Worm (Caenorhabditis elegans) whole organism, L3 larva: ENCODE results near the gene T10B9.9.
A peak's percentile ranks its signal among the peaks of the same experiment; 100 is the strongest.

Experiments
- R02D3.7 ChIP-seq: fragments of 150-350 bp; optimal IDR thresholded peaks from 2 replicates; lab custom pipeline; 2014; ENCODE audit warnings: missing biosample characterization, missing genetic modification characterization
- ZK546.5 ChIP-seq: sonication (generic microtip); optimal IDR thresholded peaks from 2 replicates; lab custom pipeline; 2017; ENCODE audit warnings: missing biosample characterization, missing genetic modification characterization
- aly-2 ChIP-seq: fragments of 150-350 bp; optimal IDR thresholded peaks from 2 replicates; lab custom pipeline; 2014; ENCODE audit warnings: missing biosample characterization, missing genetic modification characterization
- ama-1 ChIP-seq: fragments of 150-350 bp; optimal IDR thresholded peaks from 2 replicates; lab custom pipeline; 2018
- ceh-16 ChIP-seq: sonication (generic microtip); optimal IDR thresholded peaks from 2 replicates; lab custom pipeline; 2017; ENCODE audit warnings: missing biosample characterization, missing genetic modification characterization
- ceh-28 ChIP-seq: fragments of 150-350 bp; optimal IDR thresholded peaks from 2 replicates; lab custom pipeline; 2014; ENCODE audit warnings: missing biosample characterization, missing genetic modification reagents, missing genetic modification characterization
- ceh-82 ChIP-seq: fragments of 150-350 bp; optimal IDR thresholded peaks from 2 replicates; lab custom pipeline; 2014; ENCODE audit warnings: missing biosample characterization, missing genetic modification characterization
- ceh-9 ChIP-seq: sonication (generic microtip); optimal IDR thresholded peaks from 2 replicates; lab custom pipeline; 2018; ENCODE audit warnings: missing biosample characterization, missing genetic modification characterization
- daf-12 ChIP-seq: fragments of 150-350 bp; optimal IDR thresholded peaks from 2 replicates; lab custom pipeline; 2014; ENCODE audit warnings: missing biosample characterization, missing genetic modification reagents, missing genetic modification characterization
- egl-27 ChIP-seq: sonication (generic microtip); optimal IDR thresholded peaks from 4 replicates; lab custom pipeline; 2017; ENCODE audit warnings: missing biosample characterization, missing genetic modification reagents, missing genetic modification characterization
- egl-5 ChIP-seq: fragments of 150-350 bp; optimal IDR thresholded peaks from 2 replicates; lab custom pipeline; 2017; ENCODE audit warnings: missing biosample characterization, missing genetic modification reagents, missing genetic modification characterization, inconsistent platforms
- elt-1 ChIP-seq: fragments of 150-350 bp; optimal IDR thresholded peaks from 2 replicates; lab custom pipeline; 2014; ENCODE audit warnings: missing biosample characterization, missing genetic modification characterization
- elt-2 ChIP-seq: sonication (generic microtip); optimal IDR thresholded peaks from 2 replicates; lab custom pipeline; 2016; ENCODE audit warnings: missing genetic modification reagents, mild to moderate bottlenecking, missing genetic modification characterization, missing compliant biosample characterization
- elt-3 ChIP-seq, 3 experiments: fragments of 150-350 bp in 1 of 3; sonication (generic microtip) in 2 of 3; optimal IDR thresholded peaks; 2 replicates in 2 of 3; 4 replicates in 1 of 3; lab custom pipeline; 2014 to 2017; ENCODE audit warnings: missing biosample characterization in 3 of 3, missing genetic modification characterization in 3 of 3
- eor-1 ChIP-seq, 2 experiments: fragments of 150-350 bp; optimal IDR thresholded peaks; 2 replicates each; lab custom pipeline; 2014 to 2018; ENCODE audit warnings: missing biosample characterization in 2 of 2, missing genetic modification characterization in 2 of 2
- fkh-10 ChIP-seq: sonication (generic microtip); optimal IDR thresholded peaks from 2 replicates; lab custom pipeline; 2017; ENCODE audit warnings: missing biosample characterization, missing genetic modification reagents, missing genetic modification characterization
- fkh-2 ChIP-seq: fragments of 150-350 bp; optimal IDR thresholded peaks from 2 replicates; lab custom pipeline; 2014; ENCODE audit warnings: missing biosample characterization, missing genetic modification reagents, missing genetic modification characterization
- fos-1 ChIP-seq: fragments of 150-350 bp; optimal IDR thresholded peaks from 2 replicates; lab custom pipeline; 2014; ENCODE audit warnings: missing biosample characterization, missing genetic modification characterization
- jun-1 ChIP-seq: fragments of 150-350 bp; optimal IDR thresholded peaks from 2 replicates; lab custom pipeline; 2014; ENCODE audit warnings: missing biosample characterization, missing genetic modification reagents, missing genetic modification characterization
- lin-15B ChIP-seq: fragments of 150-350 bp; optimal IDR thresholded peaks from 2 replicates; lab custom pipeline; 2014; ENCODE audit warnings: missing biosample characterization, missing genetic modification characterization
- lin-39 ChIP-seq: fragments of 150-350 bp; optimal IDR thresholded peaks from 2 replicates; lab custom pipeline; 2018; ENCODE audit warnings: missing biosample characterization, missing genetic modification reagents, missing genetic modification characterization
- lsy-12 ChIP-seq: sonication (generic microtip); optimal IDR thresholded peaks from 2 replicates; lab custom pipeline; 2016; ENCODE audit warnings: mild to moderate bottlenecking, missing genetic modification characterization, missing compliant biosample characterization
- mdl-1 ChIP-seq: fragments of 150-350 bp; optimal IDR thresholded peaks from 2 replicates; lab custom pipeline; 2014; ENCODE audit warnings: missing biosample characterization, missing genetic modification characterization
- mml-1 ChIP-seq: fragments of 150-350 bp; sonication (generic microtip); optimal IDR thresholded peaks from 3 replicates; lab custom pipeline; 2014; ENCODE audit warnings: missing biosample characterization, missing genetic modification characterization
- nfya-1 ChIP-seq: sonication (generic microtip); optimal IDR thresholded peaks from 2 replicates; lab custom pipeline; 2017; ENCODE audit warnings: missing genetic modification characterization, mild to moderate bottlenecking, missing compliant biosample characterization, antibody characterized with exemption, moderate library complexity; ENCODE audit not compliant: insufficient read depth
- nhr-11 ChIP-seq: fragments of 150-350 bp; optimal IDR thresholded peaks from 2 replicates; lab custom pipeline; 2014; ENCODE audit warnings: missing biosample characterization, missing genetic modification characterization
- nhr-12 ChIP-seq: fragments of 150-350 bp; optimal IDR thresholded peaks from 2 replicates; lab custom pipeline; 2014; ENCODE audit warnings: missing biosample characterization, missing genetic modification characterization
- nhr-23 ChIP-seq: fragments of 150-350 bp; optimal IDR thresholded peaks from 2 replicates; lab custom pipeline; 2014; ENCODE audit warnings: missing biosample characterization, missing genetic modification reagents, missing genetic modification characterization
- nhr-237 ChIP-seq: fragments of 150-350 bp; optimal IDR thresholded peaks from 2 replicates; lab custom pipeline; 2014; ENCODE audit warnings: missing biosample characterization, missing genetic modification characterization
- nhr-25 ChIP-seq: sonication (generic microtip); optimal IDR thresholded peaks from 2 replicates; lab custom pipeline; 2017; ENCODE audit warnings: missing biosample characterization, missing genetic modification characterization
- nhr-28 ChIP-seq: fragments of 150-350 bp; optimal IDR thresholded peaks from 2 replicates; lab custom pipeline; 2014; ENCODE audit warnings: missing biosample characterization, missing genetic modification characterization
- nhr-43 ChIP-seq: sonication (generic microtip); optimal IDR thresholded peaks from 2 replicates; lab custom pipeline; 2016; ENCODE audit warnings: mild to moderate bottlenecking, missing genetic modification characterization, missing compliant biosample characterization; ENCODE audit not compliant: poor library complexity, severe bottlenecking
- nhr-67 ChIP-seq: fragments of 150-350 bp; optimal IDR thresholded peaks from 2 replicates; lab custom pipeline; 2014; ENCODE audit warnings: missing biosample characterization, missing genetic modification characterization
- nhr-76 ChIP-seq: fragments of 150-350 bp; sonication (generic microtip); optimal IDR thresholded peaks from 5 replicates; lab custom pipeline; 2014; ENCODE audit warnings: missing biosample characterization, missing genetic modification characterization
- nhr-77 ChIP-seq: fragments of 150-350 bp; optimal IDR thresholded peaks from 2 replicates; lab custom pipeline; 2014; ENCODE audit warnings: missing biosample characterization, missing genetic modification characterization
- pha-4 ChIP-seq: fragments of 150-350 bp; optimal IDR thresholded peaks from 2 replicates; lab custom pipeline; 2014; ENCODE audit warnings: missing biosample characterization, missing genetic modification reagents, missing genetic modification characterization
- pqm-1 ChIP-seq: fragments of 150-350 bp; optimal IDR thresholded peaks from 2 replicates; lab custom pipeline; 2017; ENCODE audit warnings: missing biosample characterization, missing genetic modification characterization, inconsistent platforms
- sea-2 ChIP-seq: fragments of 150-350 bp; sonication (generic microtip); optimal IDR thresholded peaks from 4 replicates; lab custom pipeline; 2014; ENCODE audit warnings: missing biosample characterization, missing genetic modification reagents, missing genetic modification characterization
- skn-1 ChIP-seq: fragments of 150-350 bp; optimal IDR thresholded peaks from 2 replicates; lab custom pipeline; 2014; ENCODE audit warnings: missing biosample characterization, missing genetic modification characterization
- snpc-4 ChIP-seq: fragments of 150-350 bp; optimal IDR thresholded peaks from 2 replicates; lab custom pipeline; 2014; ENCODE audit warnings: missing biosample characterization, missing genetic modification characterization
- unc-39 ChIP-seq: sonication (generic microtip); optimal IDR thresholded peaks from 4 replicates; lab custom pipeline; 2017; ENCODE audit warnings: missing biosample characterization, missing genetic modification characterization
- unc-62 ChIP-seq: fragments of 150-350 bp; sonication (generic microtip); optimal IDR thresholded peaks from 4 replicates; lab custom pipeline; 2014; ENCODE audit warnings: missing biosample characterization, missing genetic modification reagents, missing genetic modification characterization
- zag-1 ChIP-seq: fragments of 150-350 bp; optimal IDR thresholded peaks from 2 replicates; lab custom pipeline; 2014; ENCODE audit warnings: missing biosample characterization, missing genetic modification characterization
- ztf-11 ChIP-seq: fragments of 150-350 bp; optimal IDR thresholded peaks from 2 replicates; lab custom pipeline; 2014; ENCODE audit warnings: missing biosample characterization, missing genetic modification characterization
- ztf-4 ChIP-seq: fragments of 150-350 bp; optimal IDR thresholded peaks from 2 replicates; lab custom pipeline; 2014; ENCODE audit warnings: missing biosample characterization, missing genetic modification characterization

T10B9.9 gene

DNA sequence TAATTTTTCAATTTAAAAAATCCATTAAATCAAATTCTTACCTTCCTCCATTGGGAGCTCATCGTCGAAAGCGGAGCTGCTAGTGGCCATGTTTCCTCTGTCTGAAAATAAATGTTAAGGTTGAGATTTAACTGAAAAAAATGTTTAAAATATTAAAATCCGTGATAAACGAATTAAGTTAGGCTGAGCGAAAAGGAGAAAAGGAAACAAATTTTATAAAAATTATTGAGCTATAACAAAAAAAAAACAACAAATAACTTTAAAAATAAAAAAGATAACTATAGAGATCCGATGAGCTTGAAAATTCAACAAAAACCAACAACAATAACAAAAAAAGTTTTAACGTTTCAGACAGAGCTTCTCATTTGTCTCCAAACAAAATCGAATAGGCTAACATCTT is 32.9 kb downstream of the T10B9.9 start, which contains the start of gene pno-1:
Gene pno-1, minus strand, starts transcription at position 101 of the 400 bp plus-strand sequence.
- TF ChIP-seq egl-27 (tag; lab: Kevin White, UChicago) (no peak), skn-1 (tag; lab: Kevin White, UChicago) (no peak), nhr-28 (no peak), nhr-25 (no peak), unc-62 (no peak), nhr-43 (no peak), nhr-12 (tag; lab: Kevin White, UChicago) (no peak), nhr-237 (tag; lab: Kevin White, UChicago) (no peak), egl-5 (no peak), nhr-23 (tag; lab: Kevin White, UChicago) (no peak), daf-12 (tag; lab: Kevin White, UChicago) (no peak), mdl-1 (tag; lab: Kevin White, UChicago) (no peak), mml-1 (tag; lab: Kevin White, UChicago) (no peak), zag-1 (tag; lab: Kevin White, UChicago) (no peak), ama-1 (lab: Kevin White, UChicago) (no peak), ceh-82 (tag; lab: Kevin White, UChicago) (no peak), snpc-4 (tag; lab: Kevin White, UChicago) (no peak), ceh-9 (tag; lab: Kevin White, UChicago) (no peak)

DNA sequence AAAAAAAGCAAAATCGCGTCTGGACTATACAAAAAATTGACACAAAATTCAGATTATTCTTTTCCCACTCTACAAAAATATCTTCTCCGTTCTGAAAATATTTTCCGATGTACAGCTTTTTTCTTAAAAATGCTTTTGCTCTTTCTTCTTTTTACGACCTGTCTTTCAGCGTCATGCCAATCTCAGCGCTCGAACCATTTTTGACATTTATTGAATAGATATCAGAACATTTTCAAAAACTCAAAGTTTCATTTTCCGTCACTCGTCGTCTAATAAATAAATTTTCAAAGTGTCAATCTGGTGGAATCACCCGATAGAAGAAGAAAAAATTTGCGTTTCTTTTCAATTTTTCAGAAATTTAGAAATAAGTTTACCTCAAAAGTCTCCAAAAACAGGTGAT is 34.3 kb downstream of the T10B9.9 start:
- TF ChIP-seq fkh-2, result no peak
- no peak for TF ChIP-seq pqm-1 (tag; lab: Kevin White, UChicago)
- TF ChIP-seq elt-2 (tag; lab: Kevin White, UChicago), result peak; percentile 49
- no peak for TF ChIP-seq lsy-12 (tag; lab: Kevin White, UChicago)
- TF ChIP-seq nhr-43, result no peak
- TF ChIP-seq ceh-9 (tag; lab: Kevin White, UChicago), result no peak
- no peak for TF ChIP-seq daf-12 (tag; lab: Kevin White, UChicago)
- no peak for TF ChIP-seq nhr-11

DNA sequence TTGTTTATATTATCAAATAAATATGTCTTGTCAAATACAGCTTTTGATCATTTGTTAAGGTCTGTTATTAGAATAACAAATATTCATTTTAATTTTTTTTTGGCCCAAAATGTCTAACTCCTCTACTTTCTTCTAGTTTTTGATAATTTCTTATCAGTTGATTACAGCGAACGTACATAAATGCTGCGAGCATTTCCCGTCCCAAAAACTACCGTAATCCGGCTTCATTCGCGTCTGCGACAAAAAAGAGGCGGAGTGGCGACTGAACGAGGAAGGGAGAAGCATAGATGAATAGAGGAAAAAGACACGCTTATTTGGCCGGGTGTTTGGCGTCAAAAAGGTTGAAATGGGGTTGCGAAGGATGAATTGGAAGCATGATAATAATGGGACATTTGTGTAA is 35.1 kb downstream of the T10B9.9 start:
- TF ChIP-seq pqm-1 (tag; lab: Kevin White, UChicago) (peak; percentile 83), nhr-12 (tag; lab: Kevin White, UChicago) (no peak), nhr-43 (no peak), sea-2 (no peak), elt-2 (tag; lab: Kevin White, UChicago) (peak; percentile 94), ama-1 (lab: Kevin White, UChicago) (no peak), pha-4 (tag; lab: Kevin White, UChicago) (peak; percentile 50), elt-3 (tag; optimal IDR thresholded peaks at IDR 0.05; lab: Kevin White, UChicago) (no peak), zag-1 (tag; lab: Kevin White, UChicago) (no peak), lin-39 (no peak), nfya-1 (tag; lab: Kevin White, UChicago) (peak; percentile 34)

DNA sequence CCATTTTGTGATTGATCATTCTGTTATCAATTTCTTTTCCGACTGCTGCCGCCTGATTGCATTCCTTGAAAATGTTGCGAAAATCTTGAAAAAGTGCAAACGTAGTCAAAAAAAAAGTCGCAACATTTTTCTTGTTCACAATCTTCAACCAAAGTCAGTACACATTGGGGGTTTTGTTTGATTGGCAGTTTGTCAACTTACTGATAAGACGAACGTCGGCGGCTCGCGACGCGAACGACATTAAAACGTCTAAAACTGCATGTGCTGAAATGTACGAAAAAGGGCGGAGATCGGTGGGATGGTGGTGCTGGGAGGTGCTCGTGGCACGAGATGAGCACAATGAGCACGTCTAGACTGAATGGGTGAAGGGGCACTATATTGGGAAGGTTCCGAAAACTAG is 36.9 kb downstream of the T10B9.9 start:
- no peak for TF ChIP-seq ceh-16
- TF ChIP-seq ztf-11 (tag; lab: Kevin White, UChicago), result no peak
- TF ChIP-seq ceh-82 (tag; lab: Kevin White, UChicago), result no peak
- TF ChIP-seq nhr-77 (tag; lab: Kevin White, UChicago), result no peak
- TF ChIP-seq nhr-25, result no peak
- no peak for TF ChIP-seq mml-1 (tag; lab: Kevin White, UChicago)
- TF ChIP-seq jun-1, result no peak
- TF ChIP-seq egl-27 (tag; lab: Kevin White, UChicago), result no peak
- no peak for TF ChIP-seq lin-15B
- no peak for TF ChIP-seq lin-39
- no peak for TF ChIP-seq sea-2
- no peak for TF ChIP-seq daf-12 (tag; lab: Kevin White, UChicago)
- no peak for TF ChIP-seq egl-5
- TF ChIP-seq elt-1 (tag; lab: Kevin White, UChicago), result no peak
- no peak for TF ChIP-seq lsy-12 (tag; lab: Kevin White, UChicago)
- peak; percentile 28 for TF ChIP-seq nfya-1 (tag; lab: Kevin White, UChicago)
- no peak for TF ChIP-seq nhr-11
- no peak for TF ChIP-seq ztf-4 (tag; lab: Kevin White, UChicago)
- no peak for TF ChIP-seq R02D3.7
- peak; percentile 15 for TF ChIP-seq ceh-28 (tag; lab: Kevin White, UChicago)
- TF ChIP-seq nhr-76 (tag; lab: Kevin White, UChicago), result no peak
- peak; percentile 16 for TF ChIP-seq snpc-4 (tag; lab: Kevin White, UChicago)
- no peak for TF ChIP-seq nhr-67 (tag; lab: Kevin White, UChicago)
- TF ChIP-seq fos-1 (tag; lab: Kevin White, UChicago), result no peak
- no peak for TF ChIP-seq unc-39 (tag; lab: Kevin White, UChicago)
- TF ChIP-seq ceh-9 (tag; lab: Kevin White, UChicago), result no peak
- TF ChIP-seq fkh-2, result no peak
- TF ChIP-seq nhr-237 (tag; lab: Kevin White, UChicago), result no peak
- TF ChIP-seq aly-2 (tag; lab: Kevin White, UChicago), result no peak
- TF ChIP-seq nhr-43, result no peak
- no peak for TF ChIP-seq ZK546.5 (tag; lab: Kevin White, UChicago)
- peak; percentile 81 for TF ChIP-seq pqm-1 (tag; lab: Kevin White, UChicago)
- no peak for TF ChIP-seq fkh-10 (GFP tag; lab: Kevin White, UChicago)
- no peak for TF ChIP-seq eor-1 (tag; optimal IDR thresholded peaks at IDR 0.05; lab: Kevin White, UChicago)
- TF ChIP-seq ama-1 (lab: Kevin White, UChicago), result peak; percentile 25
- no peak for TF ChIP-seq nhr-12 (tag; lab: Kevin White, UChicago)
- TF ChIP-seq nhr-28, result no peak
